Fruit fly (Drosophila melanogaster) whole organism, adult: ENCODE measurements around the gene CG6834.

Experiments
- CG12768 ChIP-seq: fragments of 200-800 bp; sonication (Bioruptor generic); optimal IDR thresholded peaks from 2 replicates; lab custom pipeline; 2017; ENCODE audit warnings: missing biosample characterization, missing genetic modification characterization, mild to moderate bottlenecking, moderate library complexity, missing genetic modification reagents
- CG5204 ChIP-seq: fragments of 200-800 bp; sonication (Bioruptor generic); optimal IDR thresholded peaks from 2 replicates; lab custom pipeline; 2016; ENCODE audit warnings: missing biosample characterization, missing genetic modification characterization
- CG7101 ChIP-seq: fragments of 200-800 bp; sonication (Bioruptor generic); optimal IDR thresholded peaks from 2 replicates; lab custom pipeline; 2018; ENCODE audit warnings: missing biosample characterization, mild to moderate bottlenecking, missing genetic modification characterization, moderate library complexity
- Clk ChIP-seq: fragments of 200-800 bp; sonication (Bioruptor generic); optimal IDR thresholded peaks from 2 replicates; lab custom pipeline; 2017; ENCODE audit warnings: missing biosample characterization, missing genetic modification characterization
- Hr96 ChIP-seq: fragments of 200-800 bp; sonication (Bioruptor generic); optimal IDR thresholded peaks from 2 replicates; lab custom pipeline; 2016; ENCODE audit warnings: missing biosample characterization, missing genetic modification characterization
- bab1 ChIP-seq: fragments of 200-800 bp; sonication (Bioruptor generic); optimal IDR thresholded peaks from 3 replicates; lab custom pipeline; 2019; ENCODE audit warnings: missing biosample characterization, mild to moderate bottlenecking, missing genetic modification characterization, moderate library complexity
- cic ChIP-seq: fragments of 200-800 bp; sonication (Bioruptor generic); optimal IDR thresholded peaks from 2 replicates; lab custom pipeline; 2017; ENCODE audit warnings: missing biosample characterization, mild to moderate bottlenecking, missing genetic modification characterization, moderate library complexity
- pad ChIP-seq: fragments of 200-800 bp; sonication (Bioruptor generic); optimal IDR thresholded peaks from 3 replicates; lab custom pipeline; 2017; ENCODE audit warnings: missing biosample characterization, missing genetic modification characterization, mild to moderate bottlenecking, moderate library complexity, missing genetic modification reagents

- TF ChIP-seq Hr96 (GFP tag; lab: Kevin White, UChicago) (no peak), CG7101 (tag; lab: Kevin White, UChicago) (no peak), bab1 (GFP tag; lab: Kevin White, UChicago) (no peak), pad (GFP tag; lab: Kevin White, UChicago) (no peak), cic (GFP tag; lab: Kevin White, UChicago) (no peak), CG5204 (GFP tag; lab: Kevin White, UChicago) (no peak), Clk (GFP tag; lab: Kevin White, UChicago) (no peak), CG12768 (GFP tag; lab: Kevin White, UChicago) (no peak)
Measured at dm6 chr3R:11661187-11661586, 26.7 kb downstream of the CG6834 start.
